Worm (Caenorhabditis elegans): ENCODE results near the gene B0524.2.

DNA sequence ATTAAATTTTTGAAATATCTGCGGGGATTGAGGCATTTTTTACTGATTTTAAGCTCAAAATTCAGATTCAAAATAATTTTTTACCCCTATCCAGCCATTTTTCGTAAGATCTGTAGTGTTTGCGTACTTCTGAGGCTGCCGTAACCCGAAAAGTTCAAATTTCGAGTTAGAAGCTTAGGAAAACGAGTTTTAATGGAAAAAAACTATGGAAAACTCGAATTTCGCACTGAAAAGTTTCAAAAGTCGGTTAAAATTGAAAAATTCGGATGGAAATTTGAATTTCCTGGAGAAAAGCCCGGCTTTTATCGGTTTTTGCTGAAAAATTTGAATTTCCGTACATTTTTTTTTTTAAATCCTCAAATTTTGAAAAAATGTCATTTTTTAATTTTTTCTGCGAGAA, 10.1 kb downstream of the B0524.2 start:
- no peak for TF ChIP-seq Y22D7AL.16 (tag; optimal IDR thresholded peaks at IDR 0.05)
- TF ChIP-seq pag-3 (tag; optimal IDR thresholded peaks at IDR 0.05; ENCODE audit: borderline replicate concordance) = no peak
- TF ChIP-seq fkh-10 (GFP tag; optimal IDR thresholded peaks at IDR 0.05) = no peak
- TF ChIP-seq nhr-11 (tag; optimal IDR thresholded peaks at IDR 0.05) = no peak
- no peak for TF ChIP-seq ztf-16 (tag; optimal IDR thresholded peaks at IDR 0.05)
- no peak for TF ChIP-seq lin-11 (tag; optimal IDR thresholded peaks at IDR 0.05)
- no peak for TF ChIP-seq pat-9 (tag; optimal IDR thresholded peaks at IDR 0.05)
- TF ChIP-seq hlh-15 (tag; optimal IDR thresholded peaks at IDR 0.05) = no peak
- no peak for TF ChIP-seq ttx-3 (tag; optimal IDR thresholded peaks at IDR 0.05)
- no peak for TF ChIP-seq unc-42 (tag; optimal IDR thresholded peaks at IDR 0.05)
- no peak for TF ChIP-seq dmd-4 (tag; optimal IDR thresholded peaks at IDR 0.05; ENCODE audit: borderline replicate concordance)
- TF ChIP-seq ceh-31 (tag; optimal IDR thresholded peaks at IDR 0.05) = no peak
- TF ChIP-seq che-1 (tag; optimal IDR thresholded peaks at IDR 0.05) = no peak
- no peak for TF ChIP-seq nfya-1 (tag; optimal IDR thresholded peaks at IDR 0.05)

Measured in whole organism, late embryonic.